Worm (Caenorhabditis elegans) whole organism, L4/young adult: ENCODE measurements around the gene ruvb-1.

Source experiments
- W03F9.2 ChIP-seq: fragments of 150-350 bp; optimal IDR thresholded peaks from 2 replicates; lab custom pipeline; 2014; ENCODE audit warnings: missing biosample characterization, missing genetic modification characterization
- dao-5 ChIP-seq: sonication (generic microtip); optimal IDR thresholded peaks from 2 replicates; lab custom pipeline; 2016; ENCODE audit warnings: missing genotype, missing genetic modification characterization, moderate library complexity, missing compliant biosample characterization
- him-1 ChIP-seq: sonication (generic microtip); optimal IDR thresholded peaks from 2 replicates; lab custom pipeline; 2016; ENCODE audit warnings: missing genotype, missing genetic modification reagents, missing genetic modification characterization, missing compliant biosample characterization

- TF ChIP-seq him-1 (tag; lab: Kevin White, UChicago) (no peak), dao-5 (no peak), W03F9.2 (tag; lab: Kevin White, UChicago) (no peak)
Measured at ce11 chrV:9958654-9959053, 21.9 kb downstream of the ruvb-1 start.
